Fruit fly (Drosophila melanogaster) whole organism: ENCODE results near the gene Dpm3.

Experiments used
- CG8478 ChIP-seq: fragments of >200 bp; optimal IDR thresholded peaks from 2 replicates; lab custom pipeline; 2018; ENCODE audit warnings: inconsistent platforms
- Dll ChIP-seq: fragments of >200 bp; optimal IDR thresholded peaks from 2 replicates; lab custom pipeline; 2017

dm6 chr3R:13390490-13390889, 12.4 kb downstream of the Dpm3 start:
- TF ChIP-seq Dll (lab: Kevin White, UChicago), result no peak
- TF ChIP-seq CG8478 (lab: Kevin White, UChicago), result no peak
